Worm (Caenorhabditis elegans) whole organism, dauer: ENCODE results near the gene comt-4.
"Not testable (repeated sequence)": the region's sequence is repeated elsewhere in the genome, so short reads cannot be mapped to it uniquely, and the experiment has no call there.

Experiments
- unc-62 ChIP-seq: sonication (generic microtip); optimal IDR thresholded peaks from 2 replicates; lab custom pipeline; 2017; ENCODE audit warnings: missing biosample characterization, missing genetic modification reagents, missing genetic modification characterization

comt-4 gene

ce11 chrV:2050136-2050535 is at the start of gene comt-4:
Gene comt-4, minus strand, starts transcription at chrV:2050185.
- no peak for TF ChIP-seq unc-62 (GFP tag; lab: Kevin White, UChicago)

ce11 chrV:2099040-2099439 is 49.1 kb upstream of the comt-4 start, which contains the start of gene F36F12.7:
Gene F36F12.7, plus strand, starts transcription at chrV:2099340.
- TF ChIP-seq unc-62 (GFP tag; lab: Kevin White, UChicago), result no peak

DNA sequence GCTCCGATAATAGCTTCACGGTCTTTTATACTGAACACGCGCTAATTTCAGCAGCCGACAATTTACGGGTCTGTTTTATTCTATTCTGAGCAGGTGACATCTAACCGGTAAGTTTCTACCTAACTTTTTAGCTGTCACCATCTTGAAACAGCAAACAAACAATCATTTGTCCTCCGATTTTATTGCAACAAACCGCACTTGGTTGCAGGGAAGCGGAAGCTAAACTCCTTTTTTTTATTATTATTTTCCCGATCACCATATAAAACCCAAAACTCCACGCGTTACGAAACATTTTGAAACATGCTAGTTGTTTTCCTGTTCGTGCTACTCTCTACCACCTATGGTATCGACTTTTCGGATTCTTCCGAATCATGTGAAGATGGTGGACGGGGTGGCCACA is 47.7 kb upstream of the comt-4 start, which contains the start of gene clec-208:
TSS of gene clec-208 (plus strand) at position 301 of the 400 bp plus-strand sequence.
- no peak for TF ChIP-seq unc-62 (GFP tag; lab: Kevin White, UChicago)

ce11 chrV:2095772-2096171 is 45.8 kb upstream of the comt-4 start, which contains the start of gene clec-207:
Gene clec-207, plus strand, starts transcription at chrV:2096072.
- TF ChIP-seq unc-62 (GFP tag; lab: Kevin White, UChicago), result no peak

DNA sequence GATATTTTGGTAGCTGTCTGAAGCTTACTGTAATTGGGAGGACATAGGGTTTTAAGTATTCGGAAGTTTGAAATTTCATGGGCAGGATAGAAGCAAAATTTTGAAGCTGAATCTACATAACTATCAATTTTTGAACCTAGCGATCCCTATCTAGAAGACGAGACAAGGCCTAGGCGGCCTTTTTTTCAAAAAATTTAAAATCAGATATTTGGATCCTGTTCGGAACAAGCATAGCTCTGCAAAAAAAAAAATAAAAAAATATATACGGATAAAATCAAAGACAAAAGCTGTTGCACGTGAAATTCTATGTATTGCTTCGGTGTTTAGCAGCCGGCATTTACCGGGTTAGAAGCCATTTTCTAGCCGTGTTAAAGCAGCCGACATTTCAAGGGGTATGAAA is 45.2 kb upstream of the comt-4 start, which contains the start of gene F36F12.2:
TSS of gene F36F12.2 (minus strand) at position 101 of the 400 bp plus-strand sequence.
- no peak for TF ChIP-seq unc-62 (GFP tag; lab: Kevin White, UChicago)

ce11 chrV:2090321-2090720 is 40.3 kb upstream of the comt-4 start, which contains the start of gene ztf-28:
Gene ztf-28, plus strand, starts transcription at chrV:2090669.
- TF ChIP-seq unc-62 (GFP tag; lab: Kevin White, UChicago), result not testable (repeated sequence)

DNA sequence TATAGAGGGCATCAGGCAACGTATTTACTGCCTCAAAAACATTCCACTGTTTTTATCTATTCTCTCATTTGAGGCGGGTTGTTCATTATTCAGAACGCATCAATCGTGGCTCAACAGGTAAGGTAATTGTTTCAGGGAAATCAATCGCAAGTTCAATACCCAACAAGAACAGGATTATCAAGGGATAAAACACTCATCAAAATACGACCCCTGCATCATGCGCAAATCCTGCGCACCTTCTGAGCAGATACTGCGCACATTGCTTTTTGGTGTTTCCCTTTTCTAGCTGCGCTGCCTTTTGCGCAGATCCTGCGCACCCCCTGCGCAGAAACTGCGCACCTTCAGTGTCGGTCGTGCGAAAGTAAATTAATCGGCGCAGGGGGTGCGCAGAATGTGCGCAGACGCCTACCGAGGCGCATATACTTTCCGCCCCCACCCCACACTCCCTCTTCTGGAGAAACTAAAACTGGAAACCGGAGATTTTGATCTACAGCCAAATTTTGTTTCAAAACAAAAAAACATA is 35.8 kb upstream of the comt-4 start, which contains the start of gene F36F12.3:
TSS of gene F36F12.3 (plus strand) at position 51 of the 523 bp plus-strand sequence.
- not testable (repeated sequence) for TF ChIP-seq unc-62 (GFP tag; lab: Kevin White, UChicago)

- no peak for TF ChIP-seq unc-62 (GFP tag; lab: Kevin White, UChicago)
Measured at ce11 chrV:2083869-2084268, 33.9 kb upstream of the comt-4 start.

ce11 chrV:2081894-2082293 is 31.9 kb upstream of the comt-4 start:
- no peak for TF ChIP-seq unc-62 (GFP tag; lab: Kevin White, UChicago)

DNA sequence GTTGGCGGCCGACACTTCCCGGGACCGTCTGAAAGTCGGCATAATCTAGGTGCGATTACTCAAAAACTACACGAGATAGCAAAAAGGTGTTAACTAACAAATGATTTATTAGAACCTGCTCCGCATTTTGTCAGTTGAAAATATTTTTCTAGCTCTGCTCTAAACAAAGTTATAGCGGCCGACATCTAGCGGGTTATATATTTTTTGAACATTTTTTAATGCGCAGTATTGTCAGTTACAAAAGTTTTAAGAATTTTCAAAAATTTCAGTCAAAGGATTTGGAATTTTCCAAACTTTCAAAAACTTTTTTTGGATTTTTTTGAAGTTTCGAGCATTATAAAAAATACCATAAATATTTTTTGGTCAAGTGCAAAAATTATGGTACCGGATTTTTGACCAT is 31.3 kb upstream of the comt-4 start:
- no peak for TF ChIP-seq unc-62 (GFP tag; lab: Kevin White, UChicago)

ce11 chrV:2076043-2076442 is 26.1 kb upstream of the comt-4 start:
- no peak for TF ChIP-seq unc-62 (GFP tag; lab: Kevin White, UChicago)

ce11 chrV:2072807-2073206 is 22.8 kb upstream of the comt-4 start, which contains the start of gene Y40B10A.9:
Gene Y40B10A.9, minus strand, starts transcription at chrV:2072907.
- no peak for TF ChIP-seq unc-62 (GFP tag; lab: Kevin White, UChicago)

DNA sequence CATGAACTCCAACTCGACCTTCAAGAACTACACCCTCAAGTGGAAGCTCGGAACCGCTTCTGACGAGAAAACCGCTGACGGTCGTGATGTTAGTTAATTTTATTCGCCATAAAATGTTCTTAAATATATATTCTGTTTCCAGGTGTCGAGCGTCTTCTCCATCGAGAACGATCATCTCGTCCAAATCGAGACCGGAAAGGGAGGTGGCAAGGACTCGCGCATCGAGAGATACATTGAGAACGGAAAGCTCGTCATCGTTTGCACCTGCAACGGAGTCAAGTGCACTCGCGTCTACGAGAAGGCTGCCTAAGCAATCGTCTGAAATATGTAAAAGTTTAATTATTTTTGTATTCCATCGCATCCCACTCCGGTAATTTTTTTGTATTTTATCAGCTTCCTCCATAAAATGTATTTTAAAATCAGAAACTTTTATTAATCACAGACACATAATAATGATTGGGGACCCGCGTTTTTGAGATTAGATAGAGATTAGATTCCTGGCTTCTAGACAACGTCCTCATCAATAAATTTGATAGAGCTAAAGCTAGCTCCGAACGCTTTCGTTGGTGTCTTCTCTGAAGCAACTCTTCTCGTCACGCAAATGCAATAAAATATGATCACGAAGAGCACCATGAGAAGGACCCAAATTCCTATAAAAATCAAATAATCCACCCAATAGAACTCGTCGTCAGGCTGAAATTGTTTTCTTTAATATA is 18.9 kb upstream of the comt-4 start:
- TF ChIP-seq unc-62 (GFP tag; lab: Kevin White, UChicago), result no peak

DNA sequence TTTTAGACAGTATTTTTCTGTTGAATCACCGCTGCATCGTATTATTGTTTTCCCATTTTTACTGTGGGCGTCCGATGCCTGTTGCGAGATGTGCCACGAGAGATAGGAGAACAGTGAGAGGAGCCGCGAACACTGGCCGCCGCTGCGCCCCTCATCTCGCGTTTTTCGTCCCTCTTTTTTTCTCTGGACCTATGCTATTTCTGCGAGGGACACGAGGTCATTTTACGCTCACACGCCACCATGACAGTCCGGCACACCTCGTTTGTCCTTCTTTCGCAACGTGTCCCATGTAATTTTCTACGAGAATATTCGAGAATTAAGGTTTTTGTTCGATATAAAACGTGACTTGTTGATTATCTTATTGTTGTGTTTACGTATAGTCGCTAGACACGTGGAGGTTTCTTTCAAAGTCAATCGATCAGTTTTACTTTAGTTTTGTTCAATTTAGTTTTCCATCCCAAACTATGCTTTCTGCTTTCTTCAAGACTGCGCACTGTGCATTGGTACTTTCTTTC is 18.1 kb upstream of the comt-4 start, which contains the start of gene lbp-9:
TSS of gene lbp-9 (plus strand) at position 465 of the 515 bp plus-strand sequence.
- TF ChIP-seq unc-62 (GFP tag; lab: Kevin White, UChicago), result no peak

ce11 chrV:2067419-2067818 is 17.4 kb upstream of the comt-4 start:
- TF ChIP-seq unc-62 (GFP tag; lab: Kevin White, UChicago), result no peak

DNA sequence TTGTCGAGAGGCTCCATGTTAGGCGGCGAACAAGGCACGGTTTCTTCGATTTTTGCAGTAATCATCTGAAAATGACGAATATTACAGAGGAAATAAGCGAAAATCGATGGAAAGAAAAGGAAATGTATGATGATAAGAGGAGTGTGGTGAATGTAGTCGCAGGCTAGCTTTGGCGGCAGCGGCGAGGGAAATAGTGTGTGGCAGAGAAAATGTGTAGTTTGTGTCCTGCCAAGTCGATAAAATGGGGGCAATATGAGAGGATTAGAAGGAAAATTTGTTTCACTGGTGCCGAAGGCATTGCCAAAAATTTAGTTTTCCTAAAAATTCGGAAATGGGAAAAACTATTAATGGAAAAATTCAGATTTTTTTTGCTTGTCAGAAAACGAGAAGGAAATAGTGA is 16.8 kb upstream of the comt-4 start, which contains the start of gene nhr-86:
TSS of gene nhr-86 (minus strand) at position 71 of the 400 bp plus-strand sequence.
- TF ChIP-seq unc-62 (GFP tag; lab: Kevin White, UChicago), result no peak
